Worm (Caenorhabditis elegans): Measurements from ENCODE around the gene H14N18.4.

- TF ChIP-seq nhr-237 (tag; optimal IDR thresholded peaks at IDR 0.05) (no peak), alr-1 (tag; optimal IDR thresholded peaks at IDR 0.05; ENCODE audit: borderline replicate concordance) (no peak), nhr-28 (tag; optimal IDR thresholded peaks at IDR 0.05) (no peak), elt-2 (tag; optimal IDR thresholded peaks at IDR 0.05) (peak; percentile 18), pag-3 (tag; optimal IDR thresholded peaks at IDR 0.05; ENCODE audit: borderline replicate concordance, insufficient read depth) (no peak), lin-13 (GFP tag; optimal IDR thresholded peaks at IDR 0.05) (no peak), jun-1 (tag; optimal IDR thresholded peaks at IDR 0.05) (peak; percentile 2), nhr-77 (tag; optimal IDR thresholded peaks at IDR 0.05) (no peak), nhr-12 (tag; optimal IDR thresholded peaks at IDR 0.05) (no peak), pax-3 (tag; optimal IDR thresholded peaks at IDR 0.05) (no peak), ztf-11 (tag; optimal IDR thresholded peaks at IDR 0.05) (no peak), snpc-4 (tag; optimal IDR thresholded peaks at IDR 0.05) (no peak)
Observed at ce11 chrV:8974889-8975422, 46.2 kb upstream of the H14N18.4 start, which contains the start of gene nhr-143.

Measured in whole organism, L1 larva.